Worm (Caenorhabditis elegans) whole organism, young adult: ENCODE results near the gene Y66D12A.30.

Experiments
- madf-6 ChIP-seq: fragments of 200-800 bp; sonication (Bioruptor generic); IDR thresholded peaks from 2 replicates; pipeline ENCODE4 v1.3.6; 2022; ENCODE audit warnings: missing genetic modification reagents, missing genetic modification characterization, missing compliant biosample characterization
- zim-3 ChIP-seq: sonication (generic microtip); optimal IDR thresholded peaks from 2 replicates; lab custom pipeline; 2017; ENCODE audit warnings: mild to moderate bottlenecking, missing genetic modification characterization, moderate library complexity, missing compliant biosample characterization

DNA sequence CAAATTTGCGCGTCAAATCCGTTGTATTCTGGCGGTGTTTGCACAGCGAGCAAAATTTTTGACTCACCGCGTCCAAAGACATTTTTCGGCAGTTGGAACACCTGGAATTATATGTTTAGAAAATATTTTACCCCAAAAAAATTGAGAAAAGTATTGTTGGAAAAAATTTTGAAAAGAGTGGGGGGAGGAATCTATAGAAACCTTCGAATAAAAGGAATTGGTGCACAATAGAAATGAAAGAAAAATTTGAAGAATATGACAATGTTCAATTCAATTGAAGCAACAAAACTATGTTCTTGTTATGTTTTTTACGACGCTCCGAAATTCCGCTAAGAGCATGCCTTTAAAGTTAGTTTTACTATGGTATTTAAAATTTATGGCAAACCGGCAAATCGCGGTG, 19.7 kb downstream of the Y66D12A.30 start, which contains the start of gene Y66A7A.7:
- TF ChIP-seq madf-6 = no peak
- TF ChIP-seq zim-3 (tag; lab: Kevin White, UChicago) = no peak
